Fruit fly (Drosophila melanogaster): ENCODE measurements around the gene CG9175.

dm6 chr2L:6089604-6090198, 9.1 kb downstream of the CG9175 start:
- TF ChIP-seq CTCF (optimal IDR thresholded peaks at IDR 0.05) (no peak), CG8478 (optimal IDR thresholded peaks at IDR 0.05) (no peak)
